Worm (Caenorhabditis elegans) whole organism, late embryonic: ENCODE results near the gene ifa-3.

Source experiments
- ama-1 ChIP-seq: fragments of 150-350 bp; optimal IDR thresholded peaks from 2 replicates; lab custom pipeline; 2014
- ceh-14 ChIP-seq: sonication (generic microtip); optimal IDR thresholded peaks from 2 replicates; lab custom pipeline; 2016; ENCODE audit warnings: missing genotype, missing genetic modification characterization, missing compliant biosample characterization
- ceh-30 ChIP-seq: fragments of 150-350 bp; optimal IDR thresholded peaks from 2 replicates; lab custom pipeline; 2014; ENCODE audit warnings: missing biosample characterization, missing genetic modification characterization
- che-1 ChIP-seq: sonication (generic microtip); optimal IDR thresholded peaks from 2 replicates; lab custom pipeline; 2016; ENCODE audit warnings: mild to moderate bottlenecking, missing genetic modification characterization, missing compliant biosample characterization
- elt-2 ChIP-seq: sonication (generic microtip); optimal IDR thresholded peaks from 2 replicates; lab custom pipeline; 2016; ENCODE audit warnings: missing genetic modification reagents, missing genetic modification characterization, missing compliant biosample characterization
- ets-4 ChIP-seq: sonication (generic microtip); optimal IDR thresholded peaks from 2 replicates; lab custom pipeline; 2016; ENCODE audit warnings: missing genetic modification characterization, missing compliant biosample characterization
- eyg-1 ChIP-seq: sonication (generic microtip); optimal IDR thresholded peaks from 2 replicates; lab custom pipeline; 2016; ENCODE audit warnings: missing genotype, missing genetic modification characterization, missing compliant biosample characterization
- fkh-6 ChIP-seq: sonication (generic microtip); optimal IDR thresholded peaks from 2 replicates; lab custom pipeline; 2016; ENCODE audit warnings: missing genetic modification characterization, missing compliant biosample characterization
- hlh-30 ChIP-seq: sonication (generic microtip); optimal IDR thresholded peaks from 2 replicates; lab custom pipeline; 2017; ENCODE audit warnings: antibody characterized with exemption, missing genetic modification characterization, missing compliant biosample characterization; ENCODE audit not compliant: insufficient read depth
- tbx-7 ChIP-seq: sonication (generic microtip); optimal IDR thresholded peaks from 2 replicates; lab custom pipeline; 2016; ENCODE audit warnings: missing genotype, missing genetic modification characterization, missing compliant biosample characterization
- unc-42 ChIP-seq: sonication (generic microtip); optimal IDR thresholded peaks from 2 replicates; lab custom pipeline; 2016; ENCODE audit warnings: missing genotype, missing genetic modification characterization, missing compliant biosample characterization
- zip-5 ChIP-seq: sonication (generic microtip); optimal IDR thresholded peaks from 2 replicates; lab custom pipeline; 2016; ENCODE audit warnings: missing genetic modification characterization, missing compliant biosample characterization

- TF ChIP-seq ceh-30 (tag; lab: Kevin White, UChicago): no peak
- TF ChIP-seq ceh-14 (tag; lab: Kevin White, UChicago): no peak
- TF ChIP-seq zip-5 (tag; lab: Kevin White, UChicago): no peak
- TF ChIP-seq che-1: no peak
- no peak for TF ChIP-seq ets-4
- no peak for TF ChIP-seq hlh-30 (tag; lab: Kevin White, UChicago)
- TF ChIP-seq tbx-7: no peak
- TF ChIP-seq ama-1 (lab: Kevin White, UChicago): no peak
- TF ChIP-seq unc-42 (tag; lab: Kevin White, UChicago): no peak
- TF ChIP-seq fkh-6 (tag; lab: Kevin White, UChicago): no peak
- TF ChIP-seq elt-2 (tag; lab: Kevin White, UChicago): no peak
- TF ChIP-seq eyg-1 (tag; lab: Kevin White, UChicago): no peak
These were observed 20.7 kb upstream of the ifa-3 start for ce11 chrX:16290536-16290935.
